Fruit fly (Drosophila melanogaster): ENCODE measurements around the gene CG43057.

Gene CG43057

DNA sequence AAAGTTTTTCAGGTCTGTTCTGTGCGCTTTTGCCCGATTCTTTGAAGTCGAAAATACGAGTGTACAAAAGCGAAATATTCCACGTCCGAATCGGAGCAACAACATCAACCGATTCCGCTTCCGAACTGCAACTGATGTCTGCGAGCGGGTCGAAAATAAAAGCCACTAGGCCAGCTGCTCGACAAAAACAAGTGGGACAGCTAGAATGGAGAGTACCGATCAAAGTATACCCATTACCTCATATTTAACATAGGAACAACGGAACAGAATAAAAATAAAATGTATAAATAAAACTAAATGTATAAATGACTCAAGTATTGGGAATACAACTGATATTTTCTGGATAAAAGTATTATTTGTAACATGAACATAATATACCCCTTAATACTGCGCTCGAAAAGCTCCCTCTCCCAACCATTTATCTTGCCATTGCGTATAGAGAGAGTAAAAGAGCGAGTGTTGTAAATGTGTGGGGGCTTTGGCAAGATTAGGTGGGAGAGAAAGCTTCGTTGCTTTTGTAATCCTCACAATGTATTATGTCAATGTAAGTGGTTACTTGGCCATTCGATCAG lies 38.7 kb downstream of the CG43057 start, which contains the start of gene SLC5A11 (continued):
- TF ChIP-seq lmd (GFP tag; IDR thresholded peaks at IDR 0.05), result peak; percentile 98
- TF ChIP-seq chn (GFP tag; optimal IDR thresholded peaks at IDR 0.05), result peak; percentile 79
- TF ChIP-seq knrl (GFP tag; IDR thresholded peaks at IDR 0.05; ENCODE audit: partially characterized antibody), result no peak; the same call in 2 of the 3 replicates
- TF ChIP-seq CG42726 (GFP tag; IDR thresholded peaks at IDR 0.05; ENCODE audit: partially characterized antibody), result 0 out of 2 replicates have a peak, but pooled peaks have one; percentile 55
- TF ChIP-seq ERR (GFP tag; optimal IDR thresholded peaks at IDR 0.05), result peak; percentile 97
- peak; percentile 85 for TF ChIP-seq Rx (GFP tag; IDR thresholded peaks at IDR 0.05)
- peak; percentile 67 for TF ChIP-seq CG10431 (GFP tag; optimal IDR thresholded peaks at IDR 0.05)
- peak; percentile 75 for TF ChIP-seq CG17186 (GFP tag; optimal IDR thresholded peaks at IDR 0.05)
- peak; percentile 91 for TF ChIP-seq CG2889 (GFP tag; IDR thresholded peaks at IDR 0.05)
- TF ChIP-seq cg (GFP tag; optimal IDR thresholded peaks at IDR 0.05), result peak; percentile 68
- peak; percentile 34; the same call in 1 of the 2 replicates for TF ChIP-seq aop (GFP tag; IDR thresholded peaks at IDR 0.05)
- TF ChIP-seq crp (GFP tag; optimal IDR thresholded peaks at IDR 0.05), result peak in 1 of 2 experiments; percentile 71
- no peak for TF ChIP-seq stwl (tag; optimal IDR thresholded peaks at IDR 0.05)
- TF ChIP-seq zen (tag; optimal IDR thresholded peaks at IDR 0.05), result peak; percentile 80
- TF ChIP-seq Fer3 (tag; optimal IDR thresholded peaks at IDR 0.05), result peak; percentile 95
- TF ChIP-seq CG16863 (GFP tag; optimal IDR thresholded peaks at IDR 0.05), result peak; percentile 65
- TF ChIP-seq Ets97D (GFP tag; optimal IDR thresholded peaks at IDR 0.05), result peak; percentile 96
- TF ChIP-seq CG30431 (GFP tag; optimal IDR thresholded peaks at IDR 0.05), result peak; percentile 23
- TF ChIP-seq usp (GFP tag; optimal IDR thresholded peaks at IDR 0.05), result no peak
- no peak for TF ChIP-seq mld (GFP tag; IDR thresholded peaks at IDR 0.05; ENCODE audit: partially characterized antibody)
- no peak for TF ChIP-seq CG7745 (tag; optimal IDR thresholded peaks at IDR 0.05)
- TF ChIP-seq Hr3 (GFP tag; optimal IDR thresholded peaks at IDR 0.05), result peak; percentile 96
- TF ChIP-seq HmgZ (tag; optimal IDR thresholded peaks at IDR 0.05), result peak; percentile 96
- TF ChIP-seq zfh2 (GFP tag; optimal IDR thresholded peaks at IDR 0.05), result peak; percentile 78
- TF ChIP-seq insv (GFP tag; optimal IDR thresholded peaks at IDR 0.05), result peak in 1 of 2 experiments; percentile 60
- TF ChIP-seq tin (GFP tag; optimal IDR thresholded peaks at IDR 0.05), result peak; percentile 99
- TF ChIP-seq Mes4 (GFP tag; optimal IDR thresholded peaks at IDR 0.05), result no peak
- peak; percentile 95 for TF ChIP-seq CG11723 (GFP tag; optimal IDR thresholded peaks at IDR 0.05)
- peak; percentile 98 for TF ChIP-seq tgo (GFP tag; IDR thresholded peaks at IDR 0.05)
- peak; percentile 99 for TF ChIP-seq Abd-B (GFP tag; optimal IDR thresholded peaks at IDR 0.05)
- peak; percentile 74 for TF ChIP-seq CG10321 (GFP tag; IDR thresholded peaks at IDR 0.05)
- peak; percentile 75 for TF ChIP-seq Sry-δ (GFP tag; optimal IDR thresholded peaks at IDR 0.05)
- TF ChIP-seq CG7357 (GFP tag; IDR thresholded peaks at IDR 0.05), result peak; percentile 91
- peak; percentile 96 for TF ChIP-seq gcm (GFP tag; optimal IDR thresholded peaks at IDR 0.05)
- TF ChIP-seq ewg (GFP tag; optimal IDR thresholded peaks at IDR 0.05), result peak; percentile 83
- TF ChIP-seq Ravus (GFP tag; IDR thresholded peaks at IDR 0.05), result peak; percentile 64
- TF ChIP-seq Optix (GFP tag; IDR thresholded peaks at IDR 0.05), result peak; percentile 68; the same call in 2 of the 3 replicates
- peak; percentile 100 for TF ChIP-seq caup (GFP tag; optimal IDR thresholded peaks at IDR 0.05; ENCODE audit: severe bottlenecking)
- peak in 1 of 2 experiments; percentile 100 for TF ChIP-seq eve (GFP tag; optimal IDR thresholded peaks at IDR 0.05)
- peak; percentile 99 for TF ChIP-seq danr (GFP tag; IDR thresholded peaks at IDR 0.05)
- peak; percentile 94 for TF ChIP-seq CG11085 (GFP tag; IDR thresholded peaks at IDR 0.05)
- TF ChIP-seq Hr39 (optimal IDR thresholded peaks at IDR 0.05), result no peak
- peak; percentile 22 for TF ChIP-seq NC2α (GFP tag; optimal IDR thresholded peaks at IDR 0.05)
- peak; percentile 99 for TF ChIP-seq gro (GFP tag; optimal IDR thresholded peaks at IDR 0.05)
- TF ChIP-seq Atf-2 (GFP tag; optimal IDR thresholded peaks at IDR 0.05), result peak; percentile 95
- peak; percentile 92 for TF ChIP-seq CG18619 (GFP tag; optimal IDR thresholded peaks at IDR 0.05)
- peak; percentile 85 for TF ChIP-seq unpg (GFP tag; optimal IDR thresholded peaks at IDR 0.05)
- TF ChIP-seq D19A (tag; optimal IDR thresholded peaks at IDR 0.05), result peak; percentile 87
- peak; percentile 63 for TF ChIP-seq MTF-1 (GFP tag; optimal IDR thresholded peaks at IDR 0.05; ENCODE audit: borderline replicate concordance)
- peak; percentile 95 for TF ChIP-seq CG17328 (GFP tag; IDR thresholded peaks at IDR 0.05)

Data from whole organism, embryonic.